Worm (Caenorhabditis elegans) whole organism, young adult: ENCODE results near the gene K02D3.1.

ENCODE experiments used
- D2030.7 ChIP-seq: fragments of 200-800 bp; sonication (Bioruptor generic); IDR thresholded peaks from 2 replicates; pipeline ENCODE4 v1.3.6; 2022; ENCODE audit warnings: missing genetic modification reagents, missing genetic modification characterization, missing compliant biosample characterization
- T26A5.8 ChIP-seq: sonication (generic microtip); optimal IDR thresholded peaks from 2 replicates; lab custom pipeline; 2016; ENCODE audit warnings: missing genetic modification characterization, missing compliant biosample characterization
- aptf-3 ChIP-seq: fragments of 200-800 bp; sonication (Bioruptor generic); IDR thresholded peaks from 2 replicates; pipeline ENCODE4 v1.3.6; 2022; ENCODE audit warnings: missing genetic modification characterization, missing compliant biosample characterization
- ceh-58 ChIP-seq: fragments of 200-800 bp; sonication (Bioruptor generic); IDR thresholded peaks from 2 replicates; pipeline ENCODE4 v1.3.6; 2022; ENCODE audit warnings: missing genetic modification characterization, missing compliant biosample characterization
- egl-18 ChIP-seq: fragments of 200-800 bp; sonication (Bioruptor generic); IDR thresholded peaks from 2 replicates; pipeline ENCODE4 v1.3.6; 2022; ENCODE audit warnings: missing genetic modification reagents, missing genetic modification characterization, missing compliant biosample characterization
- sea-2 ChIP-seq: fragments of 200-800 bp; sonication (Bioruptor generic); IDR thresholded peaks from 2 replicates; pipeline ENCODE4 v1.3.6; 2022; ENCODE audit warnings: missing genetic modification characterization, missing compliant biosample characterization
- ztf-18 ChIP-seq: sonication (generic microtip); optimal IDR thresholded peaks from 2 replicates; lab custom pipeline; 2016; ENCODE audit warnings: missing genotype, mild to moderate bottlenecking, missing genetic modification characterization, missing compliant biosample characterization
- ztf-22 ChIP-seq: fragments of 200-800 bp; sonication (Bioruptor generic); optimal IDR thresholded peaks from 2 replicates; lab custom pipeline; 2018; ENCODE audit warnings: mild to moderate bottlenecking, missing genetic modification characterization, moderate library complexity, missing compliant biosample characterization

K02D3.1 gene

ce11 chrX:13755469-13755868, 48.8 kb downstream of the K02D3.1 start, which contains the start of gene aakb-1:
Gene aakb-1 (plus strand): TSS chrX:13755769.
- TF ChIP-seq T26A5.8 (tag; lab: Kevin White, UChicago) = no peak
- no peak for TF ChIP-seq D2030.7 (GFP tag; lab: Robert Waterston, UW)
- TF ChIP-seq ztf-22 (GFP tag; lab: Kevin White, UChicago) = no peak
- TF ChIP-seq ceh-58 (GFP tag; lab: Robert Waterston, UW) = no peak
- no peak for TF ChIP-seq aptf-3 (GFP tag; lab: Robert Waterston, UW)
- no peak for TF ChIP-seq sea-2
- no peak for TF ChIP-seq egl-18 (GFP tag; lab: Robert Waterston, UW)
- TF ChIP-seq ztf-18 (tag; lab: Kevin White, UChicago) = no peak
